Fruit fly (Drosophila melanogaster): Measurements from ENCODE around the gene CG9512.

Gene CG9512

dm6 chrX:14950273-14951272, 45.2 kb upstream of the CG9512 start (continued):
- TF ChIP-seq CG7372 (GFP tag; IDR thresholded peaks at IDR 0.05) (peak; percentile 80), CG1647 (GFP tag; optimal IDR thresholded peaks at IDR 0.05) (peak; percentile 59), CG13296 (GFP tag; optimal IDR thresholded peaks at IDR 0.05) (peak; percentile 86), CG2129 (GFP tag; IDR thresholded peaks at IDR 0.05; ENCODE audit: partially characterized antibody) (no peak), twi (tag; optimal IDR thresholded peaks at IDR 0.05) (peak; percentile 93), CG16779 (GFP tag; IDR thresholded peaks at IDR 0.05) (no peak), Spps (tag; optimal IDR thresholded peaks at IDR 0.05) (peak; percentile 96), dmrt99B (tag; optimal IDR thresholded peaks at IDR 0.05) (peak; percentile 97), D (optimal IDR thresholded peaks at IDR 0.05) (no peak), D (GFP tag; optimal IDR thresholded peaks at IDR 0.05) (peak; percentile 97), Oli (tag; optimal IDR thresholded peaks at IDR 0.05) (peak; percentile 97), Med (GFP tag) (peak; percentile 90), CG12744 (GFP tag; optimal IDR thresholded peaks at IDR 0.05) (peak; percentile 71), chif (GFP tag; optimal IDR thresholded peaks at IDR 0.05) (peak; percentile 74 to 94), PHDP (tag; optimal IDR thresholded peaks at IDR 0.05) (peak; percentile 93), Usf (GFP tag; optimal IDR thresholded peaks at IDR 0.05) (peak; percentile 85), CG34422 (GFP tag; IDR thresholded peaks at IDR 0.05) (peak; percentile 88), ken (GFP tag; IDR thresholded peaks at IDR 0.05) (peak; percentile 84), fd96Cb (tag; optimal IDR thresholded peaks at IDR 0.05) (peak; percentile 97), Atf-2 (GFP tag; optimal IDR thresholded peaks at IDR 0.05) (peak; percentile 86), CG13287 (GFP tag; IDR thresholded peaks at IDR 0.05; ENCODE audit: partially characterized antibody) (no peak), Abd-B (GFP tag; optimal IDR thresholded peaks at IDR 0.05) (peak; percentile 93), CG33213 (GFP tag; optimal IDR thresholded peaks at IDR 0.05) (peak; percentile 58), CG16815 (GFP tag; optimal IDR thresholded peaks at IDR 0.05) (peak; percentile 94), Ptx1 (GFP tag; IDR thresholded peaks at IDR 0.05) (peak; percentile 92), B-H1 (GFP tag; IDR thresholded peaks at IDR 0.05) (peak; percentile 80), CG11504 (tag; optimal IDR thresholded peaks at IDR 0.05) (peak; percentile 96), Deaf1 (tag; optimal IDR thresholded peaks at IDR 0.05) (peak; percentile 79), tx (GFP tag; optimal IDR thresholded peaks at IDR 0.05) (peak; percentile 68), unpg (GFP tag; optimal IDR thresholded peaks at IDR 0.05) (peak; percentile 95), Dbx (GFP tag; IDR thresholded peaks at IDR 0.05) (peak; percentile 50; the same call in 1 of the 3 replicates), Sry-β (GFP tag; optimal IDR thresholded peaks at IDR 0.05) (peak; percentile 73), GATAe (GFP tag; conservative IDR thresholded peaks at IDR 0.05) (peak; percentile 29; the same call in 1 of the 2 replicates), CG6689 (GFP tag; IDR thresholded peaks at IDR 0.05) (peak; percentile 93), toy (GFP tag; IDR thresholded peaks at IDR 0.05) (0 out of 2 replicates have a peak, but pooled peaks have one; percentile 12), CG18599 (GFP tag; optimal IDR thresholded peaks at IDR 0.05) (peak; percentile 82), CG4282 (GFP tag; optimal IDR thresholded peaks at IDR 0.05) (no peak)

DNA sequence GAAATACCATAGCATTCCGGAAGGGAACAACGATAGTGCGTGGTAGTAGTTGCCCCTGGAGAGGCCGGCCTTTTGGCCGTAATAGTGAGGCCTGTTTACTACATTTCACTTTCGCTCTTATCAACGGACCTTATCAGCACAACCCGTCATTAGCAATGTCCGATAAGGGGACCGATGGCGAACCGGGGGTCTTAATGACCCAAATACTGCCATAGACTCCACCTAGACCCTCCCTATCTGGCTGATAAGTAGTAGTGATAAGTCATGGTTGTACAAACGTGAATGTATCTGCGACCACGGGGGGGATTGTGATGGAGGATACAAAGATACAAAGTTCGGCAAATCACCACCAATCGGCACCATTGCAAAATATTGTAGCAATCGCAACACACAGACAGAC, 43.9 kb upstream of the CG9512 start:
- peak; percentile 29 for TF ChIP-seq lab (GFP tag; optimal IDR thresholded peaks at IDR 0.05)
- peak; percentile 71 for TF ChIP-seq CG12769 (tag; optimal IDR thresholded peaks at IDR 0.05)
- no peak for TF ChIP-seq CG1602 (GFP tag; optimal IDR thresholded peaks at IDR 0.05)
- peak; percentile 33 for TF ChIP-seq sens (GFP tag)
- no peak for TF ChIP-seq CG5953 (GFP tag; IDR thresholded peaks at IDR 0.05)
- TF ChIP-seq CG30431 (GFP tag; optimal IDR thresholded peaks at IDR 0.05), result no peak
- no peak for TF ChIP-seq CG42726 (GFP tag; IDR thresholded peaks at IDR 0.05; ENCODE audit: partially characterized antibody)
- TF ChIP-seq grn (GFP tag; optimal IDR thresholded peaks at IDR 0.05), result peak; percentile 80
- peak; percentile 52 for TF ChIP-seq CG10543 (GFP tag; optimal IDR thresholded peaks at IDR 0.05)
- no peak for TF ChIP-seq ash1 (GFP tag; optimal IDR thresholded peaks at IDR 0.05)
- TF ChIP-seq cg (GFP tag; optimal IDR thresholded peaks at IDR 0.05), result no peak
- peak; percentile 99 for TF ChIP-seq sug (tag; optimal IDR thresholded peaks at IDR 0.05)
- peak; percentile 70 for TF ChIP-seq mirr (GFP tag; optimal IDR thresholded peaks at IDR 0.05)
